Worm (Caenorhabditis elegans): ENCODE results near the gene fip-1.

DNA sequence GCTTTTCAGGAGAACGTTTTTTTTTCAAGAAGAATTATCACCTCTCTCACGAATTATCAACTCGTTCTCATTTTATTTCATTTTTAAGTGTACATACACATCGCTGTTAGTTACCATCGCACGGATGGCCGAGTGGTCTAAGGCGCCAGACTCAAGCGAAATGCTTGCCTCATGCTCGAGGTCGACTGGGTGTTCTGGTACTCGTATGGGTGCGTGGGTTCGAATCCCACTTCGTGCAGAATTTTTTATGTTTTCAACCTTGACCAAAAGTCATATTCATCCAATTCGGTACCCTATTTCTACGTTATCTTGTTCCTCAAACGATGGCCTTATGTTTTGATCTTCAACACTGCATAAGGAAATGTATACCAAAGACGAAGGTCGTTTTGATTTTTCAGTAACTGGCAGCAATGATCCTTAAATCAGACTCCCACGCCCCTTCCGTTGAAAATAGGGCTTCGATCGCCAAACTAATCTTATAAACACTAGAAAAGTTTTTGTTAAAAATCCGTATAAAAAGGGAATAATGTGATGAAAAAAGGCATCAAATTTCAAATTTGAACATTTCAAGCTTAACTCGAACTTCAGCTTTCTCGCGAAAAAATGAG is at the start of gene fip-1:
- TF ChIP-seq elt-2 (tag; optimal IDR thresholded peaks at IDR 0.05) (no peak), F13H6.1 (tag; optimal IDR thresholded peaks at IDR 0.05) (no peak), ceh-31 (tag; optimal IDR thresholded peaks at IDR 0.05) (no peak), rnt-1 (tag; optimal IDR thresholded peaks at IDR 0.05) (no peak), pros-1 (tag; optimal IDR thresholded peaks at IDR 0.05) (no peak), unc-86 (tag; optimal IDR thresholded peaks at IDR 0.05) (no peak), ceh-6 (GFP tag; optimal IDR thresholded peaks at IDR 0.05) (no peak), unc-55 (GFP tag; optimal IDR thresholded peaks at IDR 0.05) (no peak)

Data from whole organism, late embryonic.